Fruit fly (Drosophila melanogaster): ENCODE measurements around the gene CG12725.

The CG12725 gene

dm6 chrX:13434065-13434464 is 31.4 kb upstream of the CG12725 start (continued):
- TF ChIP-seq gem (tag; optimal IDR thresholded peaks at IDR 0.05) (peak; percentile 34), lbe (GFP tag; optimal IDR thresholded peaks at IDR 0.05) (no peak), CG2678 (tag; optimal IDR thresholded peaks at IDR 0.05) (peak; percentile 43), Kr (GFP tag; optimal IDR thresholded peaks at IDR 0.05) (no peak), sens (GFP tag) (peak; percentile 46), Gug (GFP tag; IDR thresholded peaks at IDR 0.05) (0 out of 4 replicates have a peak, but pooled peaks have one; percentile 29), CG11456 (GFP tag; IDR thresholded peaks at IDR 0.05) (peak; percentile 65; the same call in 1 of the 3 replicates), CG9932 (GFP tag; IDR thresholded peaks at IDR 0.05) (0 out of 2 replicates have a peak, but pooled peaks have one; percentile 15), ftz-f1 (GFP tag; optimal IDR thresholded peaks at IDR 0.05) (no peak), dysf (GFP tag; IDR thresholded peaks at IDR 0.05) (0 out of 3 replicates have a peak, but pooled peaks have one; percentile 34)

DNA sequence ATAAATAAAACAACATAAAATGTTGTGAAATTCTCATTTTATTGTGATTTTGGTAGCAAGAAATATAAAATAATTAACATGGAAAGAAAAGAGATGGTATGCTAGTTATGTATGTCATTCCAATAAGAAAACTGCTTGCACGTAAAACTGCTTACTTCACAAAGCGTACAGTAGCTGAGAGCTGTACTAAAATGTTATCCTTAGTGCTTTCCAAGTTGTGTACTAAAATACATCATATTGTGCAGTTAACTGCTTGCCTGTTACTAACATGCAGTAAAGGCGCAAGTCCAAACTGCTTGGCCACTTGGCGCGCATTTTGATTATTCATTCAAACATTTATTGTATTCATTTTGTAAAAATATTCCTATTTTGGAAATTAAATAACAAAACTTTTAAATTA is 18.4 kb upstream of the CG12725 start:
- TF ChIP-seq kay (GFP tag; optimal IDR thresholded peaks at IDR 0.05) (no peak), vfl (GFP tag; optimal IDR thresholded peaks at IDR 0.05) (no peak), NK7.1 (GFP tag; optimal IDR thresholded peaks at IDR 0.05) (no peak), mld (GFP tag; IDR thresholded peaks at IDR 0.05; ENCODE audit: partially characterized antibody) (no peak), CG9932 (GFP tag; IDR thresholded peaks at IDR 0.05) (no peak), Fer2 (tag; optimal IDR thresholded peaks at IDR 0.05) (no peak), Hr3 (GFP tag; optimal IDR thresholded peaks at IDR 0.05) (peak; percentile 19), seq (GFP tag; IDR thresholded peaks at IDR 0.05) (no peak), CG34224 (GFP tag; IDR thresholded peaks at IDR 0.05; ENCODE audit: partially characterized antibody) (no peak), Opbp (GFP tag; IDR thresholded peaks at IDR 0.05; ENCODE audit: partially characterized antibody) (peak; percentile 31; the same call in 1 of the 3 replicates), CG17186 (GFP tag; optimal IDR thresholded peaks at IDR 0.05) (no peak), Ets97D (GFP tag; optimal IDR thresholded peaks at IDR 0.05) (peak; percentile 44), Nf-YC (tag; optimal IDR thresholded peaks at IDR 0.05) (no peak), CG17359 (tag; optimal IDR thresholded peaks at IDR 0.05) (no peak), CG7271 (tag; optimal IDR thresholded peaks at IDR 0.05) (no peak), nom (GFP tag; optimal IDR thresholded peaks at IDR 0.05) (no peak), CG7556 (GFP tag; optimal IDR thresholded peaks at IDR 0.05) (no peak), pan (optimal IDR thresholded peaks at IDR 0.05) (no peak), pan (GFP tag; optimal IDR thresholded peaks at IDR 0.05 in 1 of 2, IDR thresholded peaks at IDR 0.05 in 1 of 2) (no peak), CG9817 (tag; optimal IDR thresholded peaks at IDR 0.05) (no peak), fru (optimal IDR thresholded peaks at IDR 0.05) (no peak), HHEX (GFP tag; optimal IDR thresholded peaks at IDR 0.05) (no peak), Sox102F (GFP tag; optimal IDR thresholded peaks at IDR 0.05) (no peak), repo (GFP tag; optimal IDR thresholded peaks at IDR 0.05) (no peak), mam (GFP tag; optimal IDR thresholded peaks at IDR 0.05) (no peak), Vsx1 (GFP tag; optimal IDR thresholded peaks at IDR 0.05) (no peak), CG15479 (GFP tag; optimal IDR thresholded peaks at IDR 0.05) (no peak), TFAM (GFP tag; optimal IDR thresholded peaks at IDR 0.05) (no peak), CG32532 (GFP tag; IDR thresholded peaks at IDR 0.05) (no peak), Side (GFP tag; optimal IDR thresholded peaks at IDR 0.05) (no peak), jumu (GFP tag; optimal IDR thresholded peaks at IDR 0.05) (no peak), CG1529 (GFP tag; optimal IDR thresholded peaks at IDR 0.05) (no peak), zen (tag; optimal IDR thresholded peaks at IDR 0.05) (peak; percentile 45), CG13296 (GFP tag; optimal IDR thresholded peaks at IDR 0.05) (no peak), CG11085 (GFP tag; IDR thresholded peaks at IDR 0.05) (no peak), klu (GFP tag; IDR thresholded peaks at IDR 0.05) (no peak), ac (GFP tag; optimal IDR thresholded peaks at IDR 0.05) (no peak), gfzf (GFP tag; optimal IDR thresholded peaks at IDR 0.05) (peak; percentile 13), ems (GFP tag; optimal IDR thresholded peaks at IDR 0.05) (no peak), CG15011 (GFP tag; optimal IDR thresholded peaks at IDR 0.05) (no peak), CG11695 (GFP tag; IDR thresholded peaks at IDR 0.05) (no peak), CG32767 (GFP tag; IDR thresholded peaks at IDR 0.05) (no peak)
